Worm (Caenorhabditis elegans) whole organism, midembryonic: Measurements from ENCODE around the gene fce-2.

Experiments
- cog-1 ChIP-seq: sonication (generic microtip); optimal IDR thresholded peaks from 2 replicates; lab custom pipeline; 2016; ENCODE audit warnings: missing genetic modification characterization, missing compliant biosample characterization
- flt-1 ChIP-seq: fragments of 200-800 bp; sonication (Bioruptor generic); IDR thresholded peaks from 2 replicates; pipeline ENCODE4 v1.3.6; 2022; ENCODE audit warnings: missing genetic modification characterization, missing compliant biosample characterization
- klf-2 ChIP-seq: fragments of 200-800 bp; sonication (Bioruptor generic); conservative IDR thresholded peaks from 2 replicates; pipeline ENCODE4 v1.3.6; 2022; ENCODE audit warnings: missing genetic modification reagents, missing genetic modification characterization, missing compliant biosample characterization
- med-1 ChIP-seq: sonication (generic microtip); optimal IDR thresholded peaks from 2 replicates; lab custom pipeline; 2017; ENCODE audit warnings: missing genetic modification characterization, mild to moderate bottlenecking, missing compliant biosample characterization, antibody characterized with exemption, missing genetic modification reagents; ENCODE audit not compliant: insufficient read depth
- tab-1 ChIP-seq: fragments of 200-800 bp; sonication (Bioruptor generic); IDR thresholded peaks from 2 replicates; pipeline ENCODE4 v1.3.6; 2022; ENCODE audit warnings: missing genetic modification characterization, missing compliant biosample characterization
- ztf-23 ChIP-seq: fragments of 200-800 bp; sonication (Bioruptor generic); IDR thresholded peaks from 2 replicates; pipeline ENCODE4 v1.3.6; 2022; ENCODE audit warnings: missing genetic modification reagents, missing genetic modification characterization, missing compliant biosample characterization
- ztf-29 ChIP-seq: fragments of 200-800 bp; sonication (Bioruptor generic); IDR thresholded peaks from 2 replicates; pipeline ENCODE4 v1.3.6; 2022; ENCODE audit warnings: missing genetic modification reagents, missing genetic modification characterization, missing compliant biosample characterization

DNA sequence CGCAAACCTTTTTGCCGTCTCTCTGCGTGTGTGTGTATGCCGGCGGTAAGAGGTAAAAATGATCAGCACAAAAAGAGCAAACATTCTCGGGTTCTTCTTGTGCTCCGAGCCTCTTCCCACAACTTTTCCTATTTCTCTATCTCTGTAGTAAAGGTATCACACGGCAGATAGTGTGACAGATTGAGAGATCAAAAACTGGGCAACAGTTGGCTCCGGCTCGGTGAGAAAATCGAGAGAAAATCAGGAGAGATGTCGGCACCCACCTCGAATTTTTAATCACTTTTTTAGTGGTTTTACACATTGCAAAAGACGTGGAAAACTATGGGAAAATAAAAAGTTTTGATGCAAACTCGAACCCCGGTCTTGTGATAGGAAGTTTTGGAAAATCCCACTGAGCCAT lies 26.7 kb downstream of the fce-2 start:
- TF ChIP-seq ztf-23 (GFP tag; lab: Robert Waterston, UW) (no peak), cog-1 (tag; lab: Kevin White, UChicago) (no peak), ztf-29 (GFP tag; lab: Robert Waterston, UW) (no peak), klf-2 (GFP tag; lab: Robert Waterston, UW) (no peak), med-1 (GFP tag; lab: Kevin White, UChicago) (no peak), tab-1 (GFP tag; lab: Robert Waterston, UW) (no peak), flt-1 (GFP tag; lab: Robert Waterston, UW) (no peak)
